Fruit fly (Drosophila melanogaster) whole organism, prepupa: ENCODE measurements around the gene PGRP-LC.

Experiments
- CG10631 ChIP-seq: fragments of 200-800 bp; sonication (Bioruptor generic); optimal IDR thresholded peaks from 2 replicates; lab custom pipeline; 2016; ENCODE audit warnings: missing biosample characterization, missing genetic modification characterization
- CG10669 ChIP-seq: fragments of 200-800 bp; sonication (Bioruptor generic); optimal IDR thresholded peaks from 3 replicates; lab custom pipeline; 2018; ENCODE audit warnings: missing biosample characterization, mild to moderate bottlenecking, missing genetic modification characterization, moderate library complexity
- CG11762 ChIP-seq: fragments of 200-800 bp; sonication (Bioruptor generic); optimal IDR thresholded peaks from 3 replicates; lab custom pipeline; 2016; ENCODE audit warnings: missing biosample characterization, missing genetic modification characterization; ENCODE audit not compliant: insufficient read depth
- CG11902 ChIP-seq: fragments of 200-800 bp; sonication (Bioruptor generic); optimal IDR thresholded peaks from 3 replicates; lab custom pipeline; 2016; ENCODE audit warnings: missing biosample characterization, missing genetic modification characterization
- CG15336 ChIP-seq: fragments of 200-800 bp; sonication (Bioruptor generic); IDR thresholded peaks from 2 replicates; pipeline ENCODE4 v1.3.6; 2022; ENCODE audit warnings: missing biosample characterization, missing genetic modification characterization
- CG1621 ChIP-seq: fragments of 200-800 bp; sonication (Bioruptor generic); optimal IDR thresholded peaks from 3 replicates; lab custom pipeline; 2018; ENCODE audit warnings: missing biosample characterization, mild to moderate bottlenecking, missing genetic modification characterization
- CG16779 ChIP-seq: fragments of 200-800 bp; sonication (Bioruptor generic); optimal IDR thresholded peaks from 3 replicates; lab custom pipeline; 2017; ENCODE audit warnings: missing biosample characterization, mild to moderate bottlenecking, missing genetic modification characterization
- CG31627 ChIP-seq: fragments of 200-800 bp; sonication (Bioruptor generic); optimal IDR thresholded peaks from 3 replicates; lab custom pipeline; 2016; ENCODE audit warnings: missing biosample characterization, missing genetic modification characterization
- CG32006 ChIP-seq: fragments of 200-800 bp; sonication (Bioruptor generic); optimal IDR thresholded peaks from 3 replicates; lab custom pipeline; 2017; ENCODE audit warnings: missing biosample characterization, mild to moderate bottlenecking, missing genetic modification characterization
- CG34406 ChIP-seq: fragments of 200-800 bp; sonication (Bioruptor generic); optimal IDR thresholded peaks from 3 replicates; lab custom pipeline; 2016; ENCODE audit warnings: missing biosample characterization, missing genetic modification characterization
- CG3919 ChIP-seq: fragments of 200-800 bp; sonication (Bioruptor generic); optimal IDR thresholded peaks from 3 replicates; lab custom pipeline; 2016; ENCODE audit warnings: missing biosample characterization, missing genetic modification characterization
- CG4318 ChIP-seq: fragments of 200-800 bp; sonication (Bioruptor generic); optimal IDR thresholded peaks from 3 replicates; lab custom pipeline; 2017; ENCODE audit warnings: missing biosample characterization, mild to moderate bottlenecking, missing genetic modification characterization
- CG6163 ChIP-seq: fragments of 200-800 bp; sonication (Bioruptor generic); IDR thresholded peaks from 3 replicates; pipeline ENCODE4 v1.3.6; 2022; ENCODE audit warnings: missing biosample characterization, missing genetic modification characterization
- CG6276 ChIP-seq: fragments of 200-800 bp; sonication (Bioruptor generic); optimal IDR thresholded peaks from 2 replicates; lab custom pipeline; 2017; ENCODE audit warnings: missing biosample characterization, mild to moderate bottlenecking, missing genetic modification characterization
- CG6792 ChIP-seq: fragments of 200-800 bp; sonication (Bioruptor generic); optimal IDR thresholded peaks from 3 replicates; lab custom pipeline; 2016; ENCODE audit warnings: missing biosample characterization, missing genetic modification characterization
- CG8319 ChIP-seq: fragments of 200-800 bp; sonication (Bioruptor generic); optimal IDR thresholded peaks from 3 replicates; lab custom pipeline; 2016; ENCODE audit warnings: missing biosample characterization, missing genetic modification characterization
- CG9139 ChIP-seq: fragments of 200-800 bp; sonication (Bioruptor generic); optimal IDR thresholded peaks from 3 replicates; lab custom pipeline; 2017; ENCODE audit warnings: missing biosample characterization, mild to moderate bottlenecking, missing genetic modification characterization
- Eip78C ChIP-seq: fragments of 200-800 bp; sonication (Bioruptor generic); peaks from one replicate; lab custom pipeline; 2016; ENCODE audit warnings: missing biosample characterization, missing genetic modification characterization
- Eip93F ChIP-seq: fragments of 200-800 bp; sonication (Bioruptor generic); optimal IDR thresholded peaks from 2 replicates; lab custom pipeline; 2016; ENCODE audit warnings: missing biosample characterization, mild to moderate bottlenecking, missing genetic modification characterization
- Ets21C ChIP-seq: fragments of 200-800 bp; sonication (Bioruptor generic); optimal IDR thresholded peaks from 3 replicates; lab custom pipeline; 2016; ENCODE audit warnings: missing biosample characterization, missing genetic modification characterization
- Gug ChIP-seq: fragments of 200-800 bp; sonication (Bioruptor generic); IDR thresholded peaks from 2 replicates; pipeline ENCODE4 v1.3.6; 2022; ENCODE audit warnings: missing biosample characterization, missing genetic modification characterization
- Hr38 ChIP-seq: sonication (Bioruptor generic); optimal IDR thresholded peaks from 2 replicates; lab custom pipeline; 2016; ENCODE audit warnings: missing biosample characterization, missing genetic modification characterization
- Hr39 ChIP-seq: fragments of 200-800 bp; sonication (Bioruptor generic); optimal IDR thresholded peaks from 2 replicates; lab custom pipeline; 2016; ENCODE audit warnings: missing biosample characterization, missing genetic modification characterization
- Hr4 ChIP-seq: fragments of 200-800 bp; sonication (Bioruptor generic); optimal IDR thresholded peaks from 3 replicates; lab custom pipeline; 2016; ENCODE audit warnings: missing biosample characterization, missing genetic modification characterization
- Lpt ChIP-seq: fragments of 200-800 bp; sonication (Bioruptor generic); optimal IDR thresholded peaks from 3 replicates; lab custom pipeline; 2016; ENCODE audit warnings: missing biosample characterization, missing genetic modification characterization
- Met ChIP-seq: fragments of 200-800 bp; sonication (Bioruptor generic); optimal IDR thresholded peaks from 3 replicates; lab custom pipeline; 2016; ENCODE audit warnings: missing biosample characterization, missing genetic modification characterization
- Smox ChIP-seq: fragments of 200-800 bp; sonication (Bioruptor generic); optimal IDR thresholded peaks from 3 replicates; lab custom pipeline; 2016; ENCODE audit warnings: missing biosample characterization, missing genetic modification characterization
- Sox102F ChIP-seq: fragments of 200-800 bp; sonication (Bioruptor generic); optimal IDR thresholded peaks from 2 replicates; lab custom pipeline; 2016; ENCODE audit warnings: missing biosample characterization, mild to moderate bottlenecking, missing genetic modification characterization
- Sox14 ChIP-seq: fragments of 200-800 bp; sonication (Bioruptor generic); optimal IDR thresholded peaks from 3 replicates; lab custom pipeline; 2016; ENCODE audit warnings: missing biosample characterization, missing genetic modification characterization
- Sox15 ChIP-seq: fragments of 200-800 bp; sonication (Bioruptor generic); optimal IDR thresholded peaks from 3 replicates; lab custom pipeline; 2016; ENCODE audit warnings: missing biosample characterization, missing genetic modification characterization
- achi ChIP-seq: fragments of 200-800 bp; sonication (Bioruptor generic); optimal IDR thresholded peaks from 3 replicates; lab custom pipeline; 2016; ENCODE audit warnings: missing biosample characterization, missing genetic modification characterization
- dsx ChIP-seq: fragments of 200-800 bp; optimal IDR thresholded peaks from 3 replicates; lab custom pipeline; 2019; ENCODE audit warnings: missing biosample characterization, mild to moderate bottlenecking, missing genetic modification characterization, moderate library complexity; ENCODE audit not compliant: poor library complexity, severe bottlenecking
- esn ChIP-seq: fragments of 200-800 bp; sonication (Bioruptor generic); optimal IDR thresholded peaks from 2 replicates; lab custom pipeline; 2016; ENCODE audit warnings: missing biosample characterization, mild to moderate bottlenecking, missing genetic modification characterization, moderate library complexity
- fd59A ChIP-seq: fragments of 200-800 bp; sonication (Bioruptor generic); optimal IDR thresholded peaks from 2 replicates; lab custom pipeline; 2017; ENCODE audit warnings: missing biosample characterization, mild to moderate bottlenecking, missing genetic modification characterization, missing genetic modification reagents
- fd85E ChIP-seq: fragments of 200-800 bp; sonication (Bioruptor generic); optimal IDR thresholded peaks from 3 replicates; lab custom pipeline; 2016; ENCODE audit warnings: missing biosample characterization, missing genetic modification characterization
- fkh ChIP-seq: fragments of 200-800 bp; sonication (Bioruptor generic); optimal IDR thresholded peaks from 3 replicates; lab custom pipeline; 2017; ENCODE audit warnings: missing biosample characterization, mild to moderate bottlenecking, missing genetic modification characterization, moderate library complexity
- lz ChIP-seq: fragments of 200-800 bp; sonication (Bioruptor generic); optimal IDR thresholded peaks from 3 replicates; lab custom pipeline; 2016; ENCODE audit warnings: missing biosample characterization, missing genetic modification characterization
- net ChIP-seq: fragments of 200-800 bp; sonication (Bioruptor generic); optimal IDR thresholded peaks from 3 replicates; lab custom pipeline; 2016; ENCODE audit warnings: missing biosample characterization, missing genetic modification characterization
- pdm3 ChIP-seq: fragments of 200-800 bp; sonication (Bioruptor generic); optimal IDR thresholded peaks from 3 replicates; lab custom pipeline; 2016; ENCODE audit warnings: missing biosample characterization, missing genetic modification characterization
- salr ChIP-seq, 2 experiments: fragments of 200-800 bp; sonication (Bioruptor generic); optimal IDR thresholded peaks; 3 replicates each; lab custom pipeline; 2016 to 2018; ENCODE audit warnings: missing biosample characterization in 2 of 2, missing genetic modification characterization in 2 of 2, mild to moderate bottlenecking in 1 of 2
- spab ChIP-seq: fragments of 200-800 bp; sonication (Bioruptor generic); optimal IDR thresholded peaks from 2 replicates; lab custom pipeline; 2017; ENCODE audit warnings: missing biosample characterization, mild to moderate bottlenecking, missing genetic modification characterization, missing genetic modification reagents
- ss ChIP-seq, 2 experiments: fragments of 200-800 bp; sonication (Bioruptor generic); optimal IDR thresholded peaks; 2 replicates in 1 of 2; 3 replicates in 1 of 2; lab custom pipeline; 2017 to 2018; ENCODE audit warnings: mild to moderate bottlenecking in 2 of 2, missing biosample characterization in 2 of 2, missing genetic modification characterization in 2 of 2, moderate library complexity in 1 of 2
- svp ChIP-seq: fragments of 200-800 bp; sonication (Bioruptor generic); peaks from one replicate; lab custom pipeline; 2016; ENCODE audit warnings: missing biosample characterization, missing genetic modification characterization
- topi ChIP-seq: fragments of 200-800 bp; sonication (Bioruptor generic); optimal IDR thresholded peaks from 3 replicates; lab custom pipeline; 2016; ENCODE audit warnings: missing biosample characterization, missing genetic modification characterization
- vri ChIP-seq: fragments of 200-800 bp; sonication (Bioruptor generic); optimal IDR thresholded peaks from 3 replicates; lab custom pipeline; 2016; ENCODE audit warnings: missing biosample characterization, mild to moderate bottlenecking, missing genetic modification characterization

The PGRP-LC gene

DNA sequence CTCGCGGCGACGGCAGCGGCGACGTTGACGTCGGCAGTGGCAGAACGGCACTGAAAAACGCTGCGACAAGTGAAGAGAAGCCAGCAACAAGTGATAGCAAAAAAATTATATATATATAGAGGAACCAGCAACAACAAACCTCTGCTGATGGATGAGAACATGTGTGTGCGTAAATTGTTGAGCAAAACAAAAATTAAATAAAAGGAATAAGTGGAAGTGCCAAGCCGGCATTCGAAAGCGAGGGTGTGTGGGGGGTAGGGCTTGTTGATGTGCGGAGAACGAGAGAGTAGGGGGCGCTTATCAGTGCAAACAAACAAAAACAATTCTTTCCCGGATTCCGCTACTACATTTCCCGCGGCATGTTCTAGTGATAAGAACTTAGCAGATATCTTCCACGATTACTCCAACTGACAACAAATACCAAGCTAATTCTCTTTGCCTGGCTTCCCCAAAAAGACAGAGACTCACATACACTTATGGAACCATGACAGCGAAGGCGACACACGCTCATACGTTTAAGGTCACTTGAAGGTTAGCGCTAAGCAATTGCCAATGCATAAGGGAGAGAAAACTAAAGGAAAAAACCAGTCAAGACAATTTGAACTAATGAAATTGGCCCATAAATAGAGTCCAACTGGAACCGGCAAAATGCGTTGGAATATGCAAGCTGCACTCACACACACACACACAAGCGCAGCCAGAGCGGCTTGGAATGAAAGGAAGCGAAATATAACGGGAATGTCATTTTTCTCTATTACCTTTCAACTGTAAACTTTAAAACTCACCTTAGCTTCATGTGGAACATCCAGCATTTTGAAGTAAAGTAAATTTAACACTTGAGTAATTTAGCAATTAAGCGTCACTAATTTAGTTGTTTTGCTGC is 19.5 kb downstream of the PGRP-LC start (continued):
- TF ChIP-seq salr (GFP tag; optimal IDR thresholded peaks at IDR 0.05; lab: Kevin White, UChicago) (no peak), achi (GFP tag; lab: Kevin White, UChicago) (no peak), CG6276 (GFP tag; lab: Kevin White, UChicago) (peak; percentile 30), Hr38 (GFP tag; lab: Kevin White, UChicago) (no peak), net (peak; percentile 34), CG32006 (GFP tag; lab: Kevin White, UChicago) (no peak), pdm3 (GFP tag; lab: Kevin White, UChicago) (no peak), CG9139 (GFP tag; lab: Kevin White, UChicago) (peak; percentile 36), Sox14 (GFP tag; lab: Kevin White, UChicago) (peak; percentile 6), Gug (GFP tag; lab: Robert Waterston, UW) (no peak), CG6163 (GFP tag; lab: Robert Waterston, UW) (peak; percentile 74; the same call in 2 of the 3 replicates), CG11762 (GFP tag; lab: Kevin White, UChicago) (no peak), Sox15 (GFP tag; lab: Kevin White, UChicago) (no peak), CG15336 (GFP tag; lab: Robert Waterston, UW) (0 out of 2 replicates have a peak, but pooled peaks have one; percentile 20), CG8319 (GFP tag; lab: Kevin White, UChicago) (no peak), fd59A (GFP tag; lab: Kevin White, UChicago) (no peak), Eip93F (GFP tag; lab: Kevin White, UChicago) (peak; percentile 62), CG1621 (peak; percentile 50), CG6792 (GFP tag; lab: Kevin White, UChicago) (no peak), vri (GFP tag; lab: Kevin White, UChicago) (peak; percentile 9), CG34406 (GFP tag; lab: Kevin White, UChicago) (no peak), lz (GFP tag; lab: Kevin White, UChicago) (no peak), fkh (GFP tag; lab: Kevin White, UChicago) (peak; percentile 89), svp (GFP tag; lab: Kevin White, UChicago) (peak; percentile 86), CG4318 (GFP tag; lab: Kevin White, UChicago) (no peak), CG3919 (GFP tag; lab: Kevin White, UChicago) (no peak), dsx (peak; percentile 52), CG10669 (peak; percentile 10)

dm6 chr3L:9358713-9359040 is 20.1 kb downstream of the PGRP-LC start, which contains the start of the genes UGP and Svip:
Gene UGP (minus strand): TSS chr3L:9358935.
Gene Svip (plus strand): TSS chr3L:9358999.
- no peak for TF ChIP-seq salr (GFP tag; optimal IDR thresholded peaks at IDR 0.05; lab: Kevin White, UChicago)
- no peak for TF ChIP-seq CG31627 (GFP tag; lab: Kevin White, UChicago)
- TF ChIP-seq svp (GFP tag; lab: Kevin White, UChicago): no peak
- no peak for TF ChIP-seq CG32006 (GFP tag; lab: Kevin White, UChicago)
- TF ChIP-seq vri (GFP tag; lab: Kevin White, UChicago): no peak
- no peak for TF ChIP-seq Smox
- TF ChIP-seq CG3919 (GFP tag; lab: Kevin White, UChicago): peak; percentile 60
- no peak for TF ChIP-seq dsx
- TF ChIP-seq CG10669: no peak
- TF ChIP-seq Hr4 (GFP tag; lab: Kevin White, UChicago): peak; percentile 64
- peak; percentile 39 for TF ChIP-seq topi (GFP tag; lab: Kevin White, UChicago)
- TF ChIP-seq CG16779 (tag; lab: Kevin White, UChicago): no peak
- peak; percentile 93 for TF ChIP-seq Sox14 (GFP tag; lab: Kevin White, UChicago)
- TF ChIP-seq Ets21C: no peak
- TF ChIP-seq fkh (GFP tag; lab: Kevin White, UChicago): no peak
- peak; percentile 53 for TF ChIP-seq net
- no peak for TF ChIP-seq fd85E
- no peak for TF ChIP-seq CG6276 (GFP tag; lab: Kevin White, UChicago)
- TF ChIP-seq CG15336 (GFP tag; lab: Robert Waterston, UW): peak; percentile 45; the same call in 1 of the 2 replicates
- TF ChIP-seq ss (GFP tag; optimal IDR thresholded peaks at IDR 0.05; lab: Kevin White, UChicago): no peak
- no peak for TF ChIP-seq fd59A (GFP tag; lab: Kevin White, UChicago)
- TF ChIP-seq lz (GFP tag; lab: Kevin White, UChicago): peak; percentile 34
- TF ChIP-seq CG1621: no peak
- TF ChIP-seq Hr38 (GFP tag; lab: Kevin White, UChicago): no peak
- no peak for TF ChIP-seq spab (GFP tag; lab: Kevin White, UChicago)
- peak; percentile 39 for TF ChIP-seq achi (GFP tag; lab: Kevin White, UChicago)
- TF ChIP-seq CG6163 (GFP tag; lab: Robert Waterston, UW): peak; percentile 56; the same call in 1 of the 3 replicates
- TF ChIP-seq Hr39 (GFP tag; lab: Kevin White, UChicago): peak; percentile 10
- TF ChIP-seq CG10631 (GFP tag; lab: Kevin White, UChicago): no peak
- TF ChIP-seq esn (GFP tag; lab: Kevin White, UChicago): peak; percentile 57
- TF ChIP-seq Sox102F: peak; percentile 19
- no peak for TF ChIP-seq CG11902 (GFP tag; lab: Kevin White, UChicago)
- TF ChIP-seq Met: no peak
- TF ChIP-seq Eip78C (GFP tag; lab: Kevin White, UChicago): peak; percentile 71
- TF ChIP-seq Gug (GFP tag; lab: Robert Waterston, UW): no peak
- no peak for TF ChIP-seq Lpt (GFP tag; lab: Kevin White, UChicago)
